Worm (Caenorhabditis elegans) whole organism, L4/young adult: ENCODE data around the gene C13F10.5.

Source experiments
- dao-5 ChIP-seq: sonication (generic microtip); optimal IDR thresholded peaks from 2 replicates; lab custom pipeline; 2016; ENCODE audit warnings: missing genotype, missing genetic modification characterization, moderate library complexity, missing compliant biosample characterization
- him-1 ChIP-seq: sonication (generic microtip); optimal IDR thresholded peaks from 2 replicates; lab custom pipeline; 2016; ENCODE audit warnings: missing genotype, missing genetic modification reagents, missing genetic modification characterization, missing compliant biosample characterization

DNA sequence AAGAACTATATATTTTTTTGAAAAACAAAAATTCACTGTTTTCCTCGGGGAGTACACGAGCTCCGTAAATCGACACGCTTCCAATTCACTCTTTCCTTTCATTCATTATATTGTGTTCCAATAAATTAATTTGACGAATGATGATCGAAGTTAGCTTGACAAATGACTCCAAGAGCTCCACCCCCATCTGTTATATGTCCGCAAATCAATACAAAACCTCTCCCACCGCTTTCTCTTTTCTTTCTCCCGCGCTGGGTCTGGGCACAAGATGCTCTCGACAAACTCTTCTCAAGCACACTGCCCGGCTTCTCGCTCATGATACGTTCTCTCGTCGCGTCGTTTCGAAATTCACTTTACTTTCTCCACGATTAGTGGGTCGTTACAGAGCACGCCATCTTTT lies 5.1 kb upstream of the C13F10.5 start, which contains the start of gene C13F10.1:
- no peak for TF ChIP-seq him-1 (tag; lab: Kevin White, UChicago)
- no peak for TF ChIP-seq dao-5
